Fruit fly (Drosophila melanogaster) whole organism, embryonic: ENCODE results near the gene Megf8.

Source experiments
- Abd-B ChIP-seq: fragments of 200-800 bp; sonication (Bioruptor generic); optimal IDR thresholded peaks from 2 replicates; lab custom pipeline; 2018; ENCODE audit warnings: missing biosample characterization, mild to moderate bottlenecking, missing genetic modification characterization, moderate library complexity
- Atf-2 ChIP-seq: fragments of 200-800 bp; sonication (Bioruptor generic); optimal IDR thresholded peaks from 2 replicates; lab custom pipeline; 2016; ENCODE audit warnings: missing biosample characterization, missing genetic modification characterization
- Bteb2 ChIP-seq: fragments of 200-800 bp; sonication (Bioruptor generic); optimal IDR thresholded peaks from 2 replicates; lab custom pipeline; 2016; ENCODE audit warnings: missing biosample characterization, missing genetic modification characterization
- CG10543 ChIP-seq: fragments of 200-800 bp; sonication (Bioruptor generic); optimal IDR thresholded peaks from 3 replicates; lab custom pipeline; 2017; ENCODE audit warnings: missing biosample characterization, mild to moderate bottlenecking, missing genetic modification characterization, moderate library complexity
- CG12236 ChIP-seq: fragments of 200-800 bp; sonication (Bioruptor generic); optimal IDR thresholded peaks from 2 replicates; lab custom pipeline; 2016; ENCODE audit warnings: missing biosample characterization, missing genetic modification characterization
- CG12942 ChIP-seq: fragments of 200-800 bp; sonication (Bioruptor generic); optimal IDR thresholded peaks from 3 replicates; lab custom pipeline; 2016; ENCODE audit warnings: missing biosample characterization, missing genetic modification characterization
- CG15011 ChIP-seq: fragments of 200-800 bp; sonication (Bioruptor generic); optimal IDR thresholded peaks from 3 replicates; lab custom pipeline; 2018; ENCODE audit warnings: missing biosample characterization, mild to moderate bottlenecking, missing genetic modification characterization
- CG15479 ChIP-seq: fragments of 200-800 bp; sonication (Bioruptor generic); optimal IDR thresholded peaks from 3 replicates; lab custom pipeline; 2019; ENCODE audit warnings: missing biosample characterization, mild to moderate bottlenecking, missing genetic modification characterization, moderate library complexity
- CG17359 ChIP-seq: fragments of 200-800 bp; sonication (Bioruptor generic); optimal IDR thresholded peaks from 3 replicates; lab custom pipeline; 2018; ENCODE audit warnings: missing biosample characterization, mild to moderate bottlenecking, missing genetic modification characterization, moderate library complexity
- CG17912 ChIP-seq: fragments of 200-800 bp; sonication (Bioruptor generic); optimal IDR thresholded peaks from 2 replicates; lab custom pipeline; 2018; ENCODE audit warnings: missing biosample characterization, mild to moderate bottlenecking, missing genetic modification characterization
- CG2199 ChIP-seq: fragments of 200-800 bp; sonication (Bioruptor generic); IDR thresholded peaks from 3 replicates; pipeline ENCODE4 v1.3.6; 2022; ENCODE audit warnings: missing biosample characterization, missing genetic modification characterization
- CG2889 ChIP-seq: fragments of 200-800 bp; sonication (Bioruptor generic); IDR thresholded peaks from 3 replicates; pipeline ENCODE4 v1.3.6; 2022; ENCODE audit warnings: missing biosample characterization, missing genetic modification characterization
- CG3065 ChIP-seq: fragments of 200-800 bp; sonication (Bioruptor generic); optimal IDR thresholded peaks from 2 replicates; lab custom pipeline; 2016; ENCODE audit warnings: missing biosample characterization, missing genetic modification characterization
- CG3281 ChIP-seq: fragments of 200-800 bp; sonication (Bioruptor generic); optimal IDR thresholded peaks from 3 replicates; lab custom pipeline; 2017; ENCODE audit warnings: missing biosample characterization, mild to moderate bottlenecking, missing genetic modification characterization
- CG3838 ChIP-seq: fragments of 200-800 bp; sonication (Bioruptor generic); optimal IDR thresholded peaks from 3 replicates; lab custom pipeline; 2016; ENCODE audit warnings: missing biosample characterization, missing genetic modification characterization
- CG4820 ChIP-seq: fragments of 200-800 bp; sonication (Bioruptor generic); optimal IDR thresholded peaks from 3 replicates; lab custom pipeline; 2016; ENCODE audit warnings: missing biosample characterization, missing genetic modification characterization
- CG5245 ChIP-seq: fragments of 200-800 bp; sonication (Bioruptor generic); optimal IDR thresholded peaks from 3 replicates; lab custom pipeline; 2016; ENCODE audit warnings: missing biosample characterization, missing genetic modification characterization
- CG6272 ChIP-seq: fragments of 200-800 bp; sonication (Bioruptor generic); IDR thresholded peaks from 2 replicates; pipeline ENCODE4 v1.3.6; 2022; ENCODE audit warnings: missing biosample characterization, missing genetic modification characterization
- CG6765 ChIP-seq: fragments of 200-800 bp; sonication (Bioruptor generic); optimal IDR thresholded peaks from 3 replicates; lab custom pipeline; 2017; ENCODE audit warnings: missing biosample characterization, mild to moderate bottlenecking, missing genetic modification characterization
- CG6791 ChIP-seq: fragments of 200-800 bp; sonication (Bioruptor generic); IDR thresholded peaks from 3 replicates; pipeline ENCODE4 v1.3.6; 2022; ENCODE audit warnings: missing biosample characterization, missing genetic modification characterization; ENCODE audit not compliant: partially characterized antibody
- CG7928 ChIP-seq: fragments of 200-800 bp; sonication (Bioruptor generic); optimal IDR thresholded peaks from 2 replicates; lab custom pipeline; 2017; ENCODE audit warnings: missing biosample characterization, mild to moderate bottlenecking, missing genetic modification characterization
- CG7963 ChIP-seq: fragments of 200-800 bp; sonication (Bioruptor generic); IDR thresholded peaks from 3 replicates; pipeline ENCODE4 v1.3.6; 2022; ENCODE audit warnings: missing biosample characterization, missing genetic modification characterization; ENCODE audit not compliant: partially characterized antibody
- Dad ChIP-seq: fragments of 200-800 bp; sonication (Bioruptor generic); optimal IDR thresholded peaks from 3 replicates; lab custom pipeline; 2016; ENCODE audit warnings: missing biosample characterization, missing genetic modification characterization
- Dek ChIP-seq: fragments of 200-800 bp; sonication (Bioruptor generic); optimal IDR thresholded peaks from 3 replicates; lab custom pipeline; 2019; ENCODE audit warnings: missing biosample characterization, mild to moderate bottlenecking, missing genetic modification characterization, moderate library complexity
- Drgx ChIP-seq: fragments of 200-800 bp; sonication (Bioruptor generic); IDR thresholded peaks from 2 replicates; pipeline ENCODE4 v1.3.6; 2022; ENCODE audit warnings: missing biosample characterization, missing genetic modification characterization
- HLH54F ChIP-seq: fragments of 200-800 bp; sonication (Bioruptor generic); optimal IDR thresholded peaks from 3 replicates; lab custom pipeline; 2016; ENCODE audit warnings: missing biosample characterization, missing genetic modification characterization
- HmgD ChIP-seq: fragments of 200-800 bp; sonication (Bioruptor generic); optimal IDR thresholded peaks from 3 replicates; lab custom pipeline; 2016; ENCODE audit warnings: missing biosample characterization, missing genetic modification characterization
- Hmr ChIP-seq: fragments of 200-800 bp; sonication (Bioruptor generic); optimal IDR thresholded peaks from 3 replicates; lab custom pipeline; 2017; ENCODE audit warnings: mild to moderate bottlenecking, missing biosample characterization, missing genetic modification reagents, missing genetic modification characterization
- Hr78 ChIP-seq, 2 experiments: fragments of 200-800 bp in 1 of 2; fragments of >200 bp in 1 of 2; sonication (Bioruptor generic) in 1 of 2; optimal IDR thresholded peaks; 2 replicates each; lab custom pipeline; 2017 to 2019; ENCODE audit warnings: missing biosample characterization in 2 of 2, missing genetic modification characterization in 2 of 2, mild to moderate bottlenecking in 1 of 2, moderate library complexity in 1 of 2
- Nf-YB ChIP-seq: fragments of 200-800 bp; sonication (Bioruptor generic); optimal IDR thresholded peaks from 3 replicates; lab custom pipeline; 2019; ENCODE audit warnings: missing biosample characterization, mild to moderate bottlenecking, missing genetic modification characterization, moderate library complexity
- Opbp ChIP-seq: fragments of 200-800 bp; sonication (Bioruptor generic); IDR thresholded peaks from 3 replicates; pipeline ENCODE4 v1.3.6; 2022; ENCODE audit warnings: missing biosample characterization, missing genetic modification characterization; ENCODE audit not compliant: partially characterized antibody
- TFAM ChIP-seq: fragments of 200-800 bp; sonication (Bioruptor generic); optimal IDR thresholded peaks from 2 replicates; lab custom pipeline; 2017; ENCODE audit warnings: missing biosample characterization, missing genetic modification characterization, inconsistent platforms
- Xbp1 ChIP-seq: fragments of 200-800 bp; sonication (Bioruptor generic); optimal IDR thresholded peaks from 3 replicates; lab custom pipeline; 2016; ENCODE audit warnings: missing biosample characterization, mild to moderate bottlenecking, missing genetic modification characterization
- ato ChIP-seq: fragments of 200-800 bp; sonication (Bioruptor generic); IDR thresholded peaks from 2 replicates; pipeline ENCODE4 v1.3.6; 2022; ENCODE audit warnings: missing biosample characterization, missing genetic modification characterization; ENCODE audit not compliant: partially characterized antibody
- bbx ChIP-seq: fragments of 200-800 bp; sonication (Bioruptor generic); IDR thresholded peaks from 2 replicates; pipeline ENCODE4 v1.3.6; 2022; ENCODE audit warnings: missing biosample characterization, missing genetic modification characterization; ENCODE audit not compliant: partially characterized antibody
- chinmo ChIP-seq: fragments of 200-800 bp; sonication (Bioruptor generic); IDR thresholded peaks from 4 replicates; pipeline ENCODE4 v1.3.6; 2022; ENCODE audit warnings: missing biosample characterization, missing genetic modification characterization; ENCODE audit not compliant: partially characterized antibody
- croc ChIP-seq: fragments of 200-800 bp; sonication (Bioruptor generic); conservative IDR thresholded peaks from 3 replicates; pipeline ENCODE4 v1.3.6; 2022; ENCODE audit warnings: missing biosample characterization, missing genetic modification characterization
- crp ChIP-seq, 2 experiments: fragments of 200-800 bp; sonication (Bioruptor generic); optimal IDR thresholded peaks; 2 replicates in 1 of 2; 3 replicates in 1 of 2; lab custom pipeline; 2017; ENCODE audit warnings: missing biosample characterization in 2 of 2, missing genetic modification characterization in 2 of 2, mild to moderate bottlenecking in 1 of 2, moderate library complexity in 1 of 2
- dati ChIP-seq: fragments of 200-800 bp; sonication (Bioruptor generic); IDR thresholded peaks from 2 replicates; pipeline ENCODE4 v1.3.6; 2022; ENCODE audit warnings: missing biosample characterization, missing genetic modification characterization
- eve ChIP-seq, 2 experiments: fragments of >200 bp; optimal IDR thresholded peaks; 2 replicates each; lab custom pipeline; 2017; ENCODE audit warnings: missing biosample characterization in 2 of 2, missing genetic modification characterization in 2 of 2
- ftz-f1 ChIP-seq: fragments of 200-800 bp; sonication (Bioruptor generic); optimal IDR thresholded peaks from 2 replicates; lab custom pipeline; 2016; ENCODE audit warnings: missing biosample characterization, missing genetic modification characterization
- ham ChIP-seq: fragments of 200-800 bp; sonication (Bioruptor generic); IDR thresholded peaks from 2 replicates; pipeline ENCODE4 v1.3.6; 2022; ENCODE audit warnings: missing biosample characterization, missing genetic modification characterization
- kah ChIP-seq: fragments of 200-800 bp; sonication (Bioruptor generic); optimal IDR thresholded peaks from 2 replicates; lab custom pipeline; 2018; ENCODE audit warnings: missing biosample characterization, mild to moderate bottlenecking, missing genetic modification characterization
- psq ChIP-seq: fragments of 200-800 bp; sonication (Bioruptor generic); optimal IDR thresholded peaks from 2 replicates; lab custom pipeline; 2017; ENCODE audit warnings: missing biosample characterization, missing genetic modification characterization
- rib ChIP-seq: fragments of 200-800 bp; sonication (Bioruptor generic); IDR thresholded peaks from 2 replicates; pipeline ENCODE4 v1.3.6; 2022; ENCODE audit warnings: missing biosample characterization, missing genetic modification characterization
- ro ChIP-seq: fragments of 200-800 bp; sonication (Bioruptor generic); IDR thresholded peaks from 2 replicates; pipeline ENCODE4 v1.3.6; 2022; ENCODE audit warnings: missing biosample characterization, missing genetic modification characterization
- slp2 ChIP-seq: fragments of 200-800 bp; sonication (Bioruptor generic); optimal IDR thresholded peaks from 2 replicates; lab custom pipeline; 2016; ENCODE audit warnings: missing biosample characterization, missing genetic modification characterization
- stwl ChIP-seq: fragments of 200-800 bp; sonication (Bioruptor generic); optimal IDR thresholded peaks from 3 replicates; lab custom pipeline; 2018; ENCODE audit warnings: missing biosample characterization, mild to moderate bottlenecking, missing genetic modification characterization, moderate library complexity
- tup ChIP-seq: fragments of 200-800 bp; sonication (Bioruptor generic); optimal IDR thresholded peaks from 2 replicates; lab custom pipeline; 2016; ENCODE audit warnings: missing biosample characterization, mild to moderate bottlenecking, missing genetic modification characterization, moderate library complexity
- twi ChIP-seq: fragments of 200-800 bp; optimal IDR thresholded peaks from 2 replicates; lab custom pipeline; 2019; ENCODE audit warnings: missing biosample characterization, mild to moderate bottlenecking, missing genetic modification characterization, moderate library complexity
- vnd ChIP-seq: fragments of 200-800 bp; sonication (Bioruptor generic); IDR thresholded peaks from 3 replicates; pipeline ENCODE4 v1.3.6; 2022; ENCODE audit warnings: missing biosample characterization, missing genetic modification characterization; ENCODE audit not compliant: partially characterized antibody
- zfh2 ChIP-seq: fragments of 200-800 bp; sonication (Bioruptor generic); optimal IDR thresholded peaks from 2 replicates; lab custom pipeline; 2016; ENCODE audit warnings: missing biosample characterization, missing genetic modification characterization

Megf8 gene

DNA sequence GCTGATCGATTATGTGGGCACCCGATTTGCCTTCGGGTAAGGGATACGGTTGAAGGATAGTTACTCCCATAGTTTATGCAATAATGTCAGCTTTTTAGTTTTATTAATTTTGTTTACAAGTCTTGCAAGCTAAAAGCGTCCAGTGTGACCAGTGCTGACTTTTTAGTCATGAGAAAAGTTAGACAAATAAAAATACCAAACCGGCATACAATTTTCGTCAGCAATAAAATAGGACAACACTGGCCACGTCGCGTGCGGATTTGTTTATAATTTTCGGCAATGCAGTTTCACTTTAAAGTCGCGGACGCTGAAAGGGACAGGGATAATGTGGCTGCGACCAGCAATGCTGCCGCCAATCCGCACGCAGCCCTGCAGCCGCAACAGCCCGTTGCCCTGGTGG, 29.4 kb downstream of the Megf8 start, which contains the start of the genes MED20 and Trf (continued):
- TF ChIP-seq stwl (peak; percentile 86), CG3065 (GFP tag; lab: Kevin White, UChicago) (no peak), bbx (GFP tag; lab: Robert Waterston, UW) (peak; percentile 29; the same call in 1 of the 2 replicates), chinmo (0 out of 4 replicates have a peak, but pooled peaks have one; percentile 77), Opbp (GFP tag; lab: Robert Waterston, UW) (0 out of 3 replicates have a peak, but pooled peaks have one; percentile 59), CG10543 (GFP tag; lab: Kevin White, UChicago) (no peak), Xbp1 (no peak), CG2199 (GFP tag; lab: Robert Waterston, UW) (no peak), dati (GFP tag; lab: Robert Waterston, UW) (no peak), eve (GFP tag; optimal IDR thresholded peaks at IDR 0.05; lab: Kevin White, UChicago) (no peak), vnd (GFP tag; lab: Robert Waterston, UW) (no peak), HmgD (GFP tag; lab: Kevin White, UChicago) (no peak), CG5245 (GFP tag; lab: Kevin White, UChicago) (no peak), Abd-B (GFP tag; lab: Kevin White, UChicago) (no peak), CG7928 (GFP tag; lab: Kevin White, UChicago) (no peak), Hr78 (GFP tag; optimal IDR thresholded peaks at IDR 0.05; lab: Kevin White, UChicago) (no peak), Atf-2 (GFP tag; lab: Kevin White, UChicago) (no peak), CG4820 (GFP tag; lab: Kevin White, UChicago) (no peak), ato (GFP tag; lab: Robert Waterston, UW) (no peak), Nf-YB (GFP tag; lab: Kevin White, UChicago) (no peak), crp (GFP tag; optimal IDR thresholded peaks at IDR 0.05; lab: Kevin White, UChicago) (peak in 1 of 2 experiments; percentile 62), CG6791 (GFP tag; lab: Robert Waterston, UW) (peak; percentile 52), CG6765 (no peak), Drgx (GFP tag; lab: Robert Waterston, UW) (no peak), HLH54F (GFP tag; lab: Kevin White, UChicago) (no peak), CG7963 (GFP tag; lab: Robert Waterston, UW) (no peak), psq (GFP tag; lab: Kevin White, UChicago) (no peak), ro (no peak), CG12942 (no peak), Bteb2 (GFP tag; lab: Kevin White, UChicago) (no peak), Dek (tag; lab: Kevin White, UChicago) (no peak), TFAM (no peak), CG15479 (GFP tag; lab: Kevin White, UChicago) (no peak), Hmr (no peak), tup (GFP tag; lab: Kevin White, UChicago) (no peak), CG3281 (GFP tag; lab: Kevin White, UChicago) (no peak)
- TF ChIP-seq, all 482 proteins: peak for 29

DNA sequence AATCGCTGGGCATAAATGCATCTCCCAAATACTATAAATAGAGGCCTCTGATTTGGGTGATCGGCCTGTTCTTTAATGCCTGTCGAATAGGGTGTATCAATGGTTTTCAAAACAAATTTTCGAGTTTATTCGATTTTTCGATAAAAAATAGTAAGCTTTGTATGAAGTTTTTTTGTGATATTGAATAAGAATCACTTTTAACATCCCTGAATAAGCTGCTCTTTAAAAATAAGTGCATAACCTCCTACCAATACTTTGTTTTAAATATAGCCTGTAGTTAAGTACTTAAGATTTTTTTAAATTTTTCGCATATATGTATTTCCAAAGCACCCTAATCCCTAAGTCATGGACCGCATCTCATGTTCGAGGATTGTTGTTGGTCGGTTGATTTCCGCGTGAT, 37.4 kb downstream of the Megf8 start:
- no peak for TF ChIP-seq croc (GFP tag; lab: Robert Waterston, UW)
- no peak for TF ChIP-seq CG3838 (GFP tag; lab: Kevin White, UChicago)
- no peak for TF ChIP-seq ham (GFP tag; lab: Robert Waterston, UW)
- TF ChIP-seq kah = no peak
- no peak for TF ChIP-seq ro
- TF ChIP-seq rib (GFP tag; lab: Robert Waterston, UW) = no peak
- TF ChIP-seq ftz-f1 (GFP tag; lab: Kevin White, UChicago) = no peak
- peak; percentile 17 for TF ChIP-seq twi
- no peak for TF ChIP-seq Dad (GFP tag; lab: Kevin White, UChicago)
- TF ChIP-seq slp2 (GFP tag; lab: Kevin White, UChicago) = no peak
- TF ChIP-seq zfh2 (GFP tag; lab: Kevin White, UChicago) = no peak
- TF ChIP-seq CG17912 (GFP tag; lab: Kevin White, UChicago) = no peak
- no peak for TF ChIP-seq CG15011
- no peak for TF ChIP-seq CG12236 (GFP tag; lab: Kevin White, UChicago)
- peak; percentile 16 for TF ChIP-seq CG17359 (tag; lab: Kevin White, UChicago)
- no peak for TF ChIP-seq CG2889 (GFP tag; lab: Robert Waterston, UW)
- no peak for TF ChIP-seq CG6272 (GFP tag; lab: Robert Waterston, UW)
